Fruit fly (Drosophila melanogaster) whole organism, embryonic: ENCODE results near the gene Enoph.

Experiments used
- Antp ChIP-seq: fragments of 200-800 bp; sonication (Bioruptor generic); optimal IDR thresholded peaks from 3 replicates; lab custom pipeline; 2016; ENCODE audit warnings: missing biosample characterization, missing genetic modification characterization
- Asciz ChIP-seq: fragments of 200-800 bp; sonication (Bioruptor generic); optimal IDR thresholded peaks from 2 replicates; lab custom pipeline; 2017; ENCODE audit warnings: missing biosample characterization, mild to moderate bottlenecking, missing genetic modification characterization, missing genetic modification reagents
- Atf6 ChIP-seq: fragments of 200-800 bp; sonication (Bioruptor generic); IDR thresholded peaks from 2 replicates; pipeline ENCODE4 v1.3.6; 2022; ENCODE audit warnings: missing biosample characterization, missing genetic modification characterization
- Awh ChIP-seq: fragments of 200-800 bp; sonication (Bioruptor generic); IDR thresholded peaks from 2 replicates; pipeline ENCODE4, ENCODE4 v1.3.6; 2022; ENCODE audit warnings: missing biosample characterization, missing genetic modification characterization
- B-H1 ChIP-seq: fragments of 200-800 bp; sonication (Bioruptor generic); IDR thresholded peaks from 3 replicates; pipeline ENCODE4 v1.3.6; 2022; ENCODE audit warnings: missing biosample characterization, missing genetic modification characterization
- CG1024 ChIP-seq: fragments of 200-800 bp; sonication (Bioruptor generic); IDR thresholded peaks from 2 replicates; pipeline ENCODE4 v1.3.6; 2022; ENCODE audit warnings: missing biosample characterization, missing genetic modification characterization
- CG11696 ChIP-seq: fragments of 200-800 bp; sonication (Bioruptor generic); IDR thresholded peaks from 2 replicates; pipeline ENCODE4 v1.3.6; 2022; ENCODE audit warnings: missing biosample characterization, missing genetic modification characterization
- CG12236 ChIP-seq: fragments of 200-800 bp; sonication (Bioruptor generic); optimal IDR thresholded peaks from 2 replicates; lab custom pipeline; 2016; ENCODE audit warnings: missing biosample characterization, missing genetic modification characterization
- CG12942 ChIP-seq: fragments of 200-800 bp; sonication (Bioruptor generic); optimal IDR thresholded peaks from 3 replicates; lab custom pipeline; 2016; ENCODE audit warnings: missing biosample characterization, missing genetic modification characterization
- CG17328 ChIP-seq: fragments of 200-800 bp; sonication (Bioruptor generic); IDR thresholded peaks from 2 replicates; pipeline ENCODE4 v1.3.6; 2022; ENCODE audit warnings: missing biosample characterization, missing genetic modification characterization
- CG17912 ChIP-seq: fragments of 200-800 bp; sonication (Bioruptor generic); optimal IDR thresholded peaks from 2 replicates; lab custom pipeline; 2018; ENCODE audit warnings: missing biosample characterization, mild to moderate bottlenecking, missing genetic modification characterization
- CG18599 ChIP-seq: fragments of 200-800 bp; sonication (Bioruptor generic); optimal IDR thresholded peaks from 3 replicates; lab custom pipeline; 2017; ENCODE audit warnings: missing biosample characterization, missing genetic modification characterization, mild to moderate bottlenecking, moderate library complexity, missing genetic modification reagents
- CG2199 ChIP-seq: fragments of 200-800 bp; sonication (Bioruptor generic); IDR thresholded peaks from 3 replicates; pipeline ENCODE4 v1.3.6; 2022; ENCODE audit warnings: missing biosample characterization, missing genetic modification characterization
- CG2875 ChIP-seq: fragments of 200-800 bp; sonication (Bioruptor generic); optimal IDR thresholded peaks from 2 replicates; lab custom pipeline; 2017; ENCODE audit warnings: missing biosample characterization, mild to moderate bottlenecking, missing genetic modification characterization, missing genetic modification reagents
- CG31388 ChIP-seq: fragments of 200-800 bp; sonication (Bioruptor generic); optimal IDR thresholded peaks from 2 replicates; lab custom pipeline; 2016; ENCODE audit warnings: missing biosample characterization, missing genetic modification characterization
- CG3726 ChIP-seq: fragments of 200-800 bp; sonication (Bioruptor generic); IDR thresholded peaks from 3 replicates; pipeline ENCODE4, ENCODE4 v1.3.6; 2022; ENCODE audit warnings: missing biosample characterization, missing genetic modification characterization
- CG4328 ChIP-seq: fragments of 200-800 bp; sonication (Bioruptor generic); optimal IDR thresholded peaks from 3 replicates; lab custom pipeline; 2017; ENCODE audit warnings: missing biosample characterization, missing genetic modification reagents, missing genetic modification characterization
- CG4404 ChIP-seq: fragments of 200-800 bp; sonication (Bioruptor generic); IDR thresholded peaks from 2 replicates; pipeline ENCODE4 v1.3.6; 2022; ENCODE audit warnings: missing biosample characterization, missing genetic modification characterization
- CG4730 ChIP-seq: fragments of 200-800 bp; sonication (Bioruptor generic); IDR thresholded peaks from 2 replicates; pipeline ENCODE4 v1.3.6; 2022; ENCODE audit warnings: missing biosample characterization, missing genetic modification characterization
- CG5180 ChIP-seq: fragments of 200-800 bp; sonication (Bioruptor generic); optimal IDR thresholded peaks from 3 replicates; lab custom pipeline; 2017; ENCODE audit warnings: missing biosample characterization, missing genetic modification characterization, mild to moderate bottlenecking, moderate library complexity, missing genetic modification reagents
- CG6654 ChIP-seq: fragments of 200-800 bp; sonication (Bioruptor generic); optimal IDR thresholded peaks from 2 replicates; lab custom pipeline; 2017; ENCODE audit warnings: missing biosample characterization, mild to moderate bottlenecking, missing genetic modification characterization
- CG6765 ChIP-seq: fragments of 200-800 bp; sonication (Bioruptor generic); optimal IDR thresholded peaks from 3 replicates; lab custom pipeline; 2017; ENCODE audit warnings: missing biosample characterization, mild to moderate bottlenecking, missing genetic modification characterization
- CG9797 ChIP-seq: fragments of 200-800 bp; sonication (Bioruptor generic); optimal IDR thresholded peaks from 3 replicates; lab custom pipeline; 2018; ENCODE audit warnings: missing biosample characterization, mild to moderate bottlenecking, missing genetic modification characterization
- CTCF ChIP-seq: fragments of 200-800 bp; sonication (Bioruptor generic); optimal IDR thresholded peaks from 2 replicates; lab custom pipeline; 2017; ENCODE audit warnings: missing biosample characterization, mild to moderate bottlenecking, missing genetic modification characterization, moderate library complexity
- Chrac-16 ChIP-seq: fragments of 200-800 bp; sonication (Bioruptor generic); optimal IDR thresholded peaks from 3 replicates; lab custom pipeline; 2016; ENCODE audit warnings: missing biosample characterization, missing genetic modification characterization
- Dll ChIP-seq: fragments of 200-800 bp; sonication (Bioruptor generic); IDR thresholded peaks from 4 replicates; pipeline ENCODE4 v1.3.6; 2022; ENCODE audit warnings: missing biosample characterization, missing genetic modification characterization; ENCODE audit not compliant: partially characterized antibody
- Meics ChIP-seq: fragments of 200-800 bp; sonication (Bioruptor generic); optimal IDR thresholded peaks from 2 replicates; lab custom pipeline; 2017; ENCODE audit warnings: missing biosample characterization, mild to moderate bottlenecking, missing genetic modification characterization
- Myb ChIP-seq: fragments of 200-800 bp; sonication (Bioruptor generic); optimal IDR thresholded peaks from 2 replicates; lab custom pipeline; 2016; ENCODE audit warnings: missing biosample characterization, missing genetic modification characterization
- Opbp ChIP-seq: fragments of 200-800 bp; sonication (Bioruptor generic); IDR thresholded peaks from 3 replicates; pipeline ENCODE4 v1.3.6; 2022; ENCODE audit warnings: missing biosample characterization, missing genetic modification characterization; ENCODE audit not compliant: partially characterized antibody
- Optix ChIP-seq: fragments of 200-800 bp; sonication (Bioruptor generic); IDR thresholded peaks from 3 replicates; pipeline ENCODE4 v1.3.6; 2022; ENCODE audit warnings: missing biosample characterization, missing genetic modification characterization
- Ravus ChIP-seq: fragments of 200-800 bp; sonication (Bioruptor generic); IDR thresholded peaks from 2 replicates; pipeline ENCODE4 v1.3.6; 2022; ENCODE audit warnings: missing biosample characterization, missing genetic modification characterization
- Ssrp ChIP-seq: fragments of 200-800 bp; sonication (Bioruptor generic); optimal IDR thresholded peaks from 2 replicates; lab custom pipeline; 2018; ENCODE audit warnings: missing biosample characterization, mild to moderate bottlenecking, missing genetic modification characterization, moderate library complexity
- Trl ChIP-seq, 3 experiments: fragments of >200 bp in 2 of 3; fragments of 200-800 bp in 1 of 3; sonication (Bioruptor generic) in 1 of 3; optimal IDR thresholded peaks; 2 replicates in 1 of 3; 3 replicates in 2 of 3; lab custom pipeline; 2016 to 2017; ENCODE audit warnings: missing biosample characterization in 1 of 3, missing genetic modification characterization in 1 of 3
- ap ChIP-seq: fragments of 200-800 bp; sonication (Bioruptor generic); IDR thresholded peaks from 2 replicates; pipeline ENCODE4 v1.3.6; 2022; ENCODE audit warnings: missing biosample characterization, missing genetic modification characterization
- cwo ChIP-seq: fragments of 200-800 bp; sonication (Bioruptor generic); optimal IDR thresholded peaks from 3 replicates; lab custom pipeline; 2017; ENCODE audit warnings: missing biosample characterization, missing genetic modification characterization, mild to moderate bottlenecking, moderate library complexity, missing genetic modification reagents
- eve ChIP-seq, 2 experiments: fragments of >200 bp; optimal IDR thresholded peaks; 2 replicates each; lab custom pipeline; 2017; ENCODE audit warnings: missing biosample characterization in 2 of 2, missing genetic modification characterization in 2 of 2
- gce ChIP-seq: fragments of 200-800 bp; sonication (Bioruptor generic); IDR thresholded peaks from 3 replicates; pipeline ENCODE4 v1.3.6; 2022; ENCODE audit warnings: missing biosample characterization, missing genetic modification characterization
- her ChIP-seq: fragments of 200-800 bp; sonication (Bioruptor generic); optimal IDR thresholded peaks from 2 replicates; lab custom pipeline; 2016; ENCODE audit warnings: missing biosample characterization, missing genetic modification characterization
- ken ChIP-seq: fragments of 200-800 bp; sonication (Bioruptor generic); IDR thresholded peaks from 3 replicates; pipeline ENCODE4 v1.3.6; 2022; ENCODE audit warnings: missing biosample characterization, missing genetic modification characterization
- lmd ChIP-seq: fragments of 200-800 bp; sonication (Bioruptor generic); IDR thresholded peaks from 2 replicates; pipeline ENCODE4 v1.3.6; 2022; ENCODE audit warnings: missing biosample characterization, missing genetic modification characterization
- pan ChIP-seq, 4 experiments: fragments of >200 bp in 3 of 4; fragments of 200-800 bp in 1 of 4; sonication (Bioruptor generic) in 1 of 4; optimal IDR thresholded peaks in 3 of 4; IDR thresholded peaks in 1 of 4; 2 replicates each; pipeline versions ENCODE4 v1.3.6 to Lab custom; 2017 to 2022; ENCODE audit warnings: missing biosample characterization in 2 of 4, missing genetic modification characterization in 2 of 4, mixed read lengths in 1 of 4
- prd ChIP-seq, 3 experiments: fragments of >200 bp in 2 of 3; fragments of 200-800 bp in 1 of 3; sonication (Bioruptor generic) in 1 of 3; optimal IDR thresholded peaks in 2 of 3; IDR thresholded peaks in 1 of 3; 2 replicates in 2 of 3; 3 replicates in 1 of 3; pipeline versions ENCODE4 v1.3.6 to Lab custom; 2017 to 2022; ENCODE audit warnings: missing biosample characterization in 1 of 3, missing genetic modification characterization in 1 of 3
- pzg ChIP-seq: fragments of 200-800 bp; sonication (Bioruptor generic); optimal IDR thresholded peaks from 3 replicates; lab custom pipeline; 2018; ENCODE audit warnings: missing biosample characterization, mild to moderate bottlenecking, missing genetic modification characterization, moderate library complexity
- sens ChIP-seq: fragments of 200-800 bp; sonication (Bioruptor generic); peaks from one replicate; lab custom pipeline; 2016; ENCODE audit warnings: missing biosample characterization, missing genetic modification characterization
- sna ChIP-seq: fragments of 200-800 bp; sonication (Bioruptor generic); IDR thresholded peaks from 2 replicates; pipeline ENCODE4 v1.3.6; 2022; ENCODE audit warnings: missing biosample characterization, missing genetic modification characterization; ENCODE audit not compliant: partially characterized antibody
- sqz ChIP-seq: fragments of 200-800 bp; sonication (Bioruptor generic); optimal IDR thresholded peaks from 3 replicates; lab custom pipeline; 2018; ENCODE audit warnings: missing biosample characterization, mild to moderate bottlenecking, missing genetic modification characterization
- stc ChIP-seq: fragments of 200-800 bp; sonication (Bioruptor generic); IDR thresholded peaks from 2 replicates; pipeline ENCODE4 v1.3.6; 2022; ENCODE audit warnings: missing biosample characterization, missing genetic modification characterization
- stwl ChIP-seq: fragments of 200-800 bp; sonication (Bioruptor generic); optimal IDR thresholded peaks from 3 replicates; lab custom pipeline; 2018; ENCODE audit warnings: missing biosample characterization, mild to moderate bottlenecking, missing genetic modification characterization, moderate library complexity

The Enoph gene

DNA sequence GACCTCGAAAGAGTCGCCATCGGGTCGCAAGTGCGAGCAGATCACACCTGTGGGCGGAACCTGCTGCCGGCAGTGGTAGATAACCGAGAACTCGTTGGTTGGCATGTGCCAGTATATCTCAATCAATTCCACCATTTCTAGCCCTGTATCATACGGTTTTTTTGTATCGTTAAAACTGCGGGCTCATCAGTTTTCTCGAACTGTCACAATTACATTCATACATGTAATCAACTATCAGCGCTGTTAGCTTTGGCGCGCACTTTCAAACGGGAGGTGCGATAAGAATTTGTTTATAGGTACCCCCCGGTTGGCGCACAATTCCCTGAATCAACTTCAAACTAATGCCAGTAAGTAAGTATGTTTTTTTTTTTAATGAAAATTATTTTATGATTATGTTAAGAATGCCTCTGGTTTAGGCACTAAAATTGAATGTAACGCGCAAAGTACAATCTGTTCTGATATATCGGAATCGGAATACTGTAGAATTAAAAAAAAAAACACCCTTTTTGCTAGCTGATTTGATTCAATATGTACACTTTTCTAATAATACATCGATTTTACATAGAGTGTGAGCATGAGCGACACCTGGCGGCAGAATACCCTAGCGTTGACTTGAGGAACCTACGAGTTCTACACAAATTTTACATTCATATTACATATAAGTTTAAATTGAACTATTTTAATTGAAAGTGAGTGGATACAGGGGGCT, 42.3 kb upstream of the Enoph start (continued):
- TF ChIP-seq Atf6 (GFP tag; lab: Robert Waterston, UW) (no peak), Opbp (GFP tag; lab: Robert Waterston, UW) (peak; percentile 65; the same call in 1 of the 3 replicates), CG12236 (no peak), sqz (GFP tag; lab: Kevin White, UChicago) (no peak), her (GFP tag; lab: Kevin White, UChicago) (no peak), CG4404 (GFP tag; lab: Robert Waterston, UW) (peak; percentile 51), Awh (GFP tag; lab: Robert Waterston, UW) (peak; percentile 49; the same call in 1 of the 2 replicates), sna (GFP tag; lab: Robert Waterston, UW) (no peak), pzg (peak; percentile 15), Myb (peak; percentile 43), stwl (tag; lab: Kevin White, UChicago) (peak; percentile 56), stc (GFP tag; lab: Robert Waterston, UW) (no peak), Antp (GFP tag; lab: Kevin White, UChicago) (peak; percentile 37), CG17912 (peak; percentile 45), lmd (GFP tag; lab: Robert Waterston, UW) (peak; percentile 61; the same call in 1 of the 2 replicates), Meics (GFP tag; lab: Kevin White, UChicago) (peak; percentile 60), CG3726 (GFP tag; lab: Robert Waterston, UW) (no peak; the same call in 2 of the 3 replicates), ap (GFP tag; lab: Robert Waterston, UW) (no peak), Dll (GFP tag; lab: Robert Waterston, UW) (0 out of 4 replicates have a peak, but pooled peaks have one; percentile 36), Chrac-16 (peak; percentile 72), cwo (no peak), CG6654 (GFP tag; lab: Kevin White, UChicago) (no peak), CG18599 (GFP tag; lab: Kevin White, UChicago) (peak; percentile 36), CG9797 (GFP tag; lab: Kevin White, UChicago) (no peak), Ravus (GFP tag; lab: Robert Waterston, UW) (no peak), CG4730 (GFP tag; lab: Robert Waterston, UW) (no peak; the same call in 1 of the 2 replicates), Optix (GFP tag; lab: Robert Waterston, UW) (0 out of 3 replicates have a peak, but pooled peaks have one; percentile 47), Asciz (GFP tag; lab: Kevin White, UChicago) (no peak), sens (GFP tag; lab: Kevin White, UChicago) (peak; percentile 93), CG5180 (no peak), B-H1 (GFP tag; lab: Robert Waterston, UW) (peak; percentile 34; the same call in 2 of the 3 replicates), CG4328 (GFP tag; lab: Kevin White, UChicago) (peak; percentile 9), CG6765 (peak; percentile 5), Ssrp (peak; percentile 21), ken (GFP tag; lab: Robert Waterston, UW) (peak; percentile 13; the same call in 1 of the 3 replicates), pan (optimal IDR thresholded peaks at IDR 0.05; lab: Kevin White, UChicago) (no peak), pan (GFP tag; optimal IDR thresholded peaks at IDR 0.05 in 1 of 2, IDR thresholded peaks at IDR 0.05 in 1 of 2) (peak in 1 of 2 experiments; percentile 27), prd (optimal IDR thresholded peaks at IDR 0.05; lab: Kevin White, UChicago) (no peak), prd (GFP tag; IDR thresholded peaks at IDR 0.05; lab: Robert Waterston, UW) (peak; percentile 76), CTCF (GFP tag; lab: Kevin White, UChicago) (peak; percentile 98), CG1024 (GFP tag; lab: Robert Waterston, UW) (peak; percentile 8; the same call in 1 of the 2 replicates), CG11696 (no peak), Trl (optimal IDR thresholded peaks at IDR 0.05; lab: Kevin White, UChicago) (no peak), Trl (GFP tag; optimal IDR thresholded peaks at IDR 0.05; lab: Kevin White, UChicago) (peak; percentile 55), CG17328 (GFP tag; lab: Robert Waterston, UW) (no peak), CG12942 (GFP tag; lab: Kevin White, UChicago) (peak; percentile 39), CG2199 (peak; percentile 81; the same call in 2 of the 3 replicates), gce (GFP tag; lab: Robert Waterston, UW) (0 out of 3 replicates have a peak, but pooled peaks have one; percentile 6), CG2875 (GFP tag; lab: Kevin White, UChicago) (no peak), CG31388 (GFP tag; lab: Kevin White, UChicago) (peak; percentile 37), eve (GFP tag; optimal IDR thresholded peaks at IDR 0.05; lab: Kevin White, UChicago) (peak in 1 of 2 experiments; percentile 76)
